Fruit fly (Drosophila melanogaster) whole organism, pupa: ENCODE results near the gene CG12024.
A peak's percentile ranks its signal among the peaks of the same experiment; 100 is the strongest.

ENCODE experiments used
- CG14655 ChIP-seq: fragments of 200-800 bp; sonication (Bioruptor generic); optimal IDR thresholded peaks from 3 replicates; lab custom pipeline; 2017; ENCODE audit warnings: mild to moderate bottlenecking, missing biosample characterization, missing genetic modification reagents, missing genetic modification characterization
- CG15710 ChIP-seq: fragments of 200-800 bp; sonication (Bioruptor generic); optimal IDR thresholded peaks from 2 replicates; lab custom pipeline; 2018; ENCODE audit warnings: missing biosample characterization, mild to moderate bottlenecking, missing genetic modification characterization, moderate library complexity
- CG17806 ChIP-seq: fragments of 200-800 bp; sonication (Bioruptor generic); optimal IDR thresholded peaks from 2 replicates; lab custom pipeline; 2018; ENCODE audit warnings: missing biosample characterization, mild to moderate bottlenecking, missing genetic modification characterization, moderate library complexity
- CG32121 ChIP-seq: fragments of 200-800 bp; sonication (Bioruptor generic); IDR thresholded peaks from 2 replicates; pipeline ENCODE4 v1.3.6; 2022; ENCODE audit warnings: missing biosample characterization, missing genetic modification characterization
- CG4496 ChIP-seq: fragments of 200-800 bp; sonication (Bioruptor generic); IDR thresholded peaks from 3 replicates; pipeline ENCODE4 v1.3.6; 2022; ENCODE audit warnings: missing biosample characterization, missing genetic modification characterization
- CG8159 ChIP-seq: fragments of 200-800 bp; sonication (Bioruptor generic); optimal IDR thresholded peaks from 3 replicates; lab custom pipeline; 2018; ENCODE audit warnings: missing biosample characterization, mild to moderate bottlenecking, missing genetic modification characterization, moderate library complexity
- CG8301 ChIP-seq: fragments of 200-800 bp; sonication (Bioruptor generic); optimal IDR thresholded peaks from 2 replicates; lab custom pipeline; 2018; ENCODE audit warnings: missing biosample characterization, mild to moderate bottlenecking, missing genetic modification characterization
- Ets98B ChIP-seq: fragments of 200-800 bp; sonication (Bioruptor generic); IDR thresholded peaks from 2 replicates; pipeline ENCODE4 v1.3.6; 2022; ENCODE audit warnings: missing biosample characterization, missing genetic modification characterization
- Pif1A ChIP-seq: fragments of 200-800 bp; sonication (Bioruptor generic); optimal IDR thresholded peaks from 3 replicates; lab custom pipeline; 2016; ENCODE audit warnings: missing biosample characterization, missing genetic modification characterization
- Pif1B ChIP-seq: fragments of 200-800 bp; sonication (Bioruptor generic); optimal IDR thresholded peaks from 3 replicates; lab custom pipeline; 2016; ENCODE audit warnings: missing biosample characterization, missing genetic modification characterization
- fd96Ca ChIP-seq: fragments of 200-800 bp; sonication (Bioruptor generic); IDR thresholded peaks from 3 replicates; pipeline ENCODE4 v1.3.6; 2022; ENCODE audit warnings: missing biosample characterization, missing genetic modification characterization

Gene CG12024

DNA sequence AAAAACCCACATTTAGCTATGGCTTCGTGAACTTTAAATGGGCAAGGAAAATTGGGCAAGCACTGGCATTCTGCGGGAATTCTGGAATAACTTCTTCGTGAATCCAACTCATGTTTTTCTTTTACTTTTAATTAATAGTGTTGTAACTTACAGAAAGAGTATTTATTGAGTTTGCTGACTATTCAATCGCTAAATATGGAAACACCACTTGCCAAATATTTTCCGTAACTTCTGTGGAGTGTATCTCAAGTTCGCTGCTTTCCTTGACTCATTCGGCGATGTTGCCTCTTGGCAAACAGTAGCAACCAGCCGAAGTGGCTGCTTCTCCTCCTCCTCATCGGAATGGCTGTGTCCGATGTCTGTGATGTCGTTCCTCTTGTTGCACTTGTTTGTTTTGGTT lies 48.3 kb downstream of the CG12024 start:
- peak; percentile 47; the same call in 2 of the 3 replicates for TF ChIP-seq fd96Ca
- peak; percentile 40 for TF ChIP-seq CG8159 (tag; lab: Kevin White, UChicago)
- peak; percentile 19; the same call in 1 of the 2 replicates for TF ChIP-seq CG32121 (GFP tag; lab: Robert Waterston, UW)
- TF ChIP-seq CG8301 (tag; lab: Kevin White, UChicago): peak; percentile 36
- peak; percentile 23 for TF ChIP-seq CG15710 (tag; lab: Kevin White, UChicago)
- no peak for TF ChIP-seq CG4496
- peak; percentile 39 for TF ChIP-seq Pif1A
- TF ChIP-seq CG17806: no peak
- peak; percentile 12 for TF ChIP-seq Pif1B (GFP tag; lab: Kevin White, UChicago)
- TF ChIP-seq CG14655: peak; percentile 14

DNA sequence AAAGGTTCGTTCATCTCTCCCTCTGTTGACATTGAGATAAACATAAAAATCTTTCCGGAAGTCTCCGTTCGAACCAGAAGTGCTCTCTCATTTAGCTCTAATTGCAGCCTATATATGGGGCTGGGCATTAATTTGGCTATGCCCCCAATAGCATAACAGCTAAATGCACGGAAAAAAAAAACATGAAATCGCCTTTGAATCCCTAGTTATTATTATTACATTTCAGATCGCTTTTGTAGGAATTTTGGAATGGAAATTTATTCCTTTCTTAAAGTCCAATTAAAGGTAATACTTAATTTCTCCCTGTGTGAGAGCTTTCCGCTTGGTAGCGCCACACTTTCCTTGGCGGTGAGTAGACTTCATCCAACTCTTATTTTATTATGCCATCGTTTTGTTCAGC lies 49.2 kb downstream of the CG12024 start:
- TF ChIP-seq CG8159 (tag; lab: Kevin White, UChicago) (peak; percentile 4), Pif1A (peak; percentile 19), Ets98B (GFP tag; lab: Robert Waterston, UW) (no peak), fd96Ca (no peak)
